Fruit fly (Drosophila melanogaster): ENCODE results near the gene Spn28F.

The Spn28F gene

DNA sequence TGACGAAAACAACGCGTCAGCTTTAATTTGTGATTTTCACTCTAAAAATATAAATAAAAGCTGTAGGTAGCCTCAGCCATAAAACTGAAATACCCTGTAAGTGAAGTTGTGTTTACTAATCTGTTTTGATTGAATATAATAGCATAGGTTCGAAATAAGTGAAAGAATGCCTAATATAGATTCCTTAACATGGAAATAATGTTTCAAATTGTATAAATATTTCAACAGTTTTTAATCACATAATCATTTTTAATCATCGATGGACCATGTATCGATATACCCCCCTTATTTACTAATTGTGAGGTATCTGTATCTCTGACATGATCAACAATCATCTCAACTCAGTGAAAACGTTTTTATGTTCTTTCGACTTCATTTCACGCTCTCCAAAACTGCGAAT, 13.8 kb upstream of the Spn28F start (continued):
- TF ChIP-seq chinmo (GFP tag; IDR thresholded peaks at IDR 0.05; ENCODE audit: partially characterized antibody) (no peak), Ets97D (GFP tag; optimal IDR thresholded peaks at IDR 0.05) (no peak), CG4820 (GFP tag; optimal IDR thresholded peaks at IDR 0.05) (no peak), CG12071 (GFP tag; optimal IDR thresholded peaks at IDR 0.05) (no peak), jumu (GFP tag; optimal IDR thresholded peaks at IDR 0.05) (no peak), row (GFP tag; IDR thresholded peaks at IDR 0.05) (peak; percentile 63; the same call in 2 of the 3 replicates), pan (optimal IDR thresholded peaks at IDR 0.05) (no peak), pan (GFP tag; optimal IDR thresholded peaks at IDR 0.05 in 1 of 2, IDR thresholded peaks at IDR 0.05 in 1 of 2) (peak in 1 of 2 experiments; percentile 41), CG14860 (GFP tag; IDR thresholded peaks at IDR 0.05; ENCODE audit: partially characterized antibody) (no peak), crol (GFP tag; IDR thresholded peaks at IDR 0.05) (no peak), CG8478 (optimal IDR thresholded peaks at IDR 0.05) (no peak), CG14014 (GFP tag; IDR thresholded peaks at IDR 0.05) (0 out of 2 replicates have a peak, but pooled peaks have one; percentile 5), Fer1 (GFP tag; optimal IDR thresholded peaks at IDR 0.05) (no peak), Dad (GFP tag; optimal IDR thresholded peaks at IDR 0.05) (no peak), dysf (GFP tag; IDR thresholded peaks at IDR 0.05) (0 out of 3 replicates have a peak, but pooled peaks have one; percentile 48), dan (GFP tag; IDR thresholded peaks at IDR 0.05) (no peak), Hmr (GFP tag; optimal IDR thresholded peaks at IDR 0.05) (peak; percentile 18), CG17385 (GFP tag; optimal IDR thresholded peaks at IDR 0.05) (no peak), shn (GFP tag; optimal IDR thresholded peaks at IDR 0.05) (no peak), CG2199 (GFP tag; IDR thresholded peaks at IDR 0.05) (no peak), Eip74EF (GFP tag; optimal IDR thresholded peaks at IDR 0.05) (no peak), rib (GFP tag; IDR thresholded peaks at IDR 0.05) (no peak), fu2 (GFP tag; optimal IDR thresholded peaks at IDR 0.05) (no peak), CG6689 (GFP tag; IDR thresholded peaks at IDR 0.05) (no peak), CG3407 (GFP tag; optimal IDR thresholded peaks at IDR 0.05) (no peak), CG4360 (GFP tag; IDR thresholded peaks at IDR 0.05) (no peak), Camta (GFP tag; optimal IDR thresholded peaks at IDR 0.05) (no peak), fd64A (GFP tag; optimal IDR thresholded peaks at IDR 0.05) (no peak), CG8089 (GFP tag; optimal IDR thresholded peaks at IDR 0.05) (no peak), CG14441 (GFP tag; IDR thresholded peaks at IDR 0.05) (peak; percentile 36; the same call in 1 of the 2 replicates), Lpt (GFP tag; optimal IDR thresholded peaks at IDR 0.05) (no peak), disco-r (GFP tag; optimal IDR thresholded peaks at IDR 0.05) (no peak), CG11085 (GFP tag; IDR thresholded peaks at IDR 0.05) (no peak), CG34422 (GFP tag; IDR thresholded peaks at IDR 0.05) (no peak), YL-1 (GFP tag; optimal IDR thresholded peaks at IDR 0.05) (no peak), Ptx1 (GFP tag; IDR thresholded peaks at IDR 0.05) (no peak; the same call in none of the 2 replicates), mam (GFP tag; optimal IDR thresholded peaks at IDR 0.05) (peak; percentile 3), btn (GFP tag; optimal IDR thresholded peaks at IDR 0.05) (no peak)

- TF ChIP-seq sr (GFP tag; IDR thresholded peaks at IDR 0.05) (no peak), Kr (GFP tag; optimal IDR thresholded peaks at IDR 0.05) (no peak), lilli (GFP tag; optimal IDR thresholded peaks at IDR 0.05) (no peak), CG4854 (GFP tag; optimal IDR thresholded peaks at IDR 0.05) (no peak), sim (GFP tag; IDR thresholded peaks at IDR 0.05) (no peak), chif (GFP tag; optimal IDR thresholded peaks at IDR 0.05) (no peak), cas (GFP tag; IDR thresholded peaks at IDR 0.05) (no peak), CG17802 (tag; optimal IDR thresholded peaks at IDR 0.05) (no peak), Jarid2 (GFP tag; optimal IDR thresholded peaks at IDR 0.05) (no peak), CG1024 (GFP tag; IDR thresholded peaks at IDR 0.05) (no peak), CG8765 (GFP tag; IDR thresholded peaks at IDR 0.05) (no peak), CG13287 (GFP tag; IDR thresholded peaks at IDR 0.05; ENCODE audit: partially characterized antibody) (no peak), Meics (GFP tag; optimal IDR thresholded peaks at IDR 0.05) (no peak), CG7556 (GFP tag; optimal IDR thresholded peaks at IDR 0.05) (no peak), tup (GFP tag; optimal IDR thresholded peaks at IDR 0.05) (no peak), HLHmδ (GFP tag; optimal IDR thresholded peaks at IDR 0.05) (no peak), Fer2 (tag; optimal IDR thresholded peaks at IDR 0.05) (no peak)
Observed at dm6 chr2L:8243903-8244302, 2.3 kb upstream of the Spn28F start, which contains the start of gene CG43057. Gene CG43057, minus strand, starts transcription at chr2L:8244003.
